Worm (Caenorhabditis elegans): ENCODE measurements around the gene F46C5.9.

Gene F46C5.9

DNA sequence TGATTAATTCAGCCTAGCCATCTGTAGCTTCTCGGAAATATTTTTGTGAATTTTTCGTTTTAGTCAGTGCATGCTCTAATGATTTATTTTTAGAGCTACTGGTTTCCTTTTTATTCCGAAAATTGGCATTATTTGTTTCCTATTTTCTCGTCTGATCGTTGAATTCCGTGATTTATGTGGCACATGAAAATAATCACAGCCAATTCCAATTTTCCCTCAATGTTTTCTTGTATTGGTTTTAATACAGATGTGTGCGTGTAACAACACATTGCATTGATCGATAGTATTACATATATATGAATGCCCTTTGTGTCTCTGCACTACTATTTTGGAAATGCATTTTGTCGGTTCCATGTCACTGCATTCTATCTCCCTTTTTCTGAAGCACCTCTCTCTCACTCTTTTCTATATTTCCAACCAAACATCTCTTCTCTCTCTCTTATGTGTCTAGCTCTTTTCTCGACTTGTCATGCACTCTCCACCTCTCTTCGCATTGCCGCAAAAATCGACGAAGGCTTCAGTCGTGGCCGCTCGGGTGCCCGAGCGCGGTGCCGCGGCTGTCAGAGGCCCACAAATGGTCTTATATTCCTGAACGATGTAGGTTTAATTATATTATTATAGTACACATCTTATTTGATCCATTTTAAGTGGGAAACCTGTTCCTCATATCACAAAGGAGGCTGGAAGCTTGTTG is 26.1 kb downstream of the F46C5.9 start (continued):
- TF ChIP-seq nhr-28 (tag; optimal IDR thresholded peaks at IDR 0.05) (peak; percentile 16), mxl-3 (GFP tag; optimal IDR thresholded peaks at IDR 0.05) (no peak), Y105C5A.15 (GFP tag; IDR thresholded peaks at IDR 0.05) (no peak), php-3 (GFP tag; IDR thresholded peaks at IDR 0.05) (no peak), zip-2 (tag; optimal IDR thresholded peaks at IDR 0.05) (no peak), jun-1 (tag; optimal IDR thresholded peaks at IDR 0.05) (no peak), sdz-12 (GFP tag; optimal IDR thresholded peaks at IDR 0.05) (no peak), egl-43 (GFP tag; IDR thresholded peaks at IDR 0.05) (no peak), snpc-4 (tag; optimal IDR thresholded peaks at IDR 0.05) (no peak), T20F7.1 (GFP tag; optimal IDR thresholded peaks at IDR 0.05) (no peak), hif-1 (tag; optimal IDR thresholded peaks at IDR 0.05) (peak in 1 of 2 experiments; percentile 22), pha-4 (GFP tag; IDR thresholded peaks at IDR 0.05) (no peak), pha-4 (tag; optimal IDR thresholded peaks at IDR 0.05) (no peak), ctbp-1 (GFP tag; IDR thresholded peaks at IDR 0.05) (peak; percentile 59; the same call in 1 of the 2 replicates), rbr-2 (tag; optimal IDR thresholded peaks at IDR 0.05) (peak; percentile 47), hlh-30 (tag; optimal IDR thresholded peaks at IDR 0.05; ENCODE audit: insufficient read depth) (peak; percentile 30), pqm-1 (tag; optimal IDR thresholded peaks at IDR 0.05) (no peak), fkh-10 (GFP tag; optimal IDR thresholded peaks at IDR 0.05) (no peak), ztf-7 (tag; optimal IDR thresholded peaks at IDR 0.05) (no peak), T26A8.4 (GFP tag; IDR thresholded peaks at IDR 0.05) (no peak), vab-7 (GFP tag; IDR thresholded peaks at IDR 0.05) (no peak), unc-62 (GFP tag; optimal IDR thresholded peaks at IDR 0.05 in 1 of 2) (peak in 1 of 2 experiments; percentile 85), unc-62 (tag; optimal IDR thresholded peaks at IDR 0.05) (no peak), ZK546.5 (tag; optimal IDR thresholded peaks at IDR 0.05) (no peak), mdt-29 (GFP tag; IDR thresholded peaks at IDR 0.05) (no peak)

DNA sequence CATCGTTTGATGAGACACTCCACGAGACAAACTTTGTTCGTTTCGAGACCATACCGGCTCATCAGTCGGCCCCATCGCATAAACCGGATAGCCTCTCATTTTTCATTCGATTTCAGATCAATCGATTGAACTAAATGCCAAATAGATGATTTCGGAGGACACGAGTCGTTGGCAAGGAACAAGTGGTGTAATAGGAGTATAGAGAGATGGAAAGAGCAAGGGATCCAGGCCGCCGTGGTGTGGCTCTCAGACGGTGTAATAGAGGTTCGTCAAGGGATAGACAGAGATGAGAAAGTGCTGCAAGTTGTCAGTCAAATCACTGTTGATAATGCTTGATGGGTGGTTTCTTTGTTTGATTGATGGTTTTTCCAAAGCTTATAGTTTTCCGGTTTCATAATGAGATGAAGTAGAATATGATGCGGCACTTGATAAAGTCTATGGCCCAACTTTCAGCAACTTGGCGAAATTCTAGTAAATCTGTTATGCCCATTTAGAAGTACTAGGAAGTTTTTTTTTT is 27.0 kb downstream of the F46C5.9 start, which contains the start of gene sgn-1:
sgn-1 (minus strand) TSS at position 220 of the 517 bp plus-strand sequence.
- TF ChIP-seq snpc-4 (tag; optimal IDR thresholded peaks at IDR 0.05) (no peak), unc-62 (GFP tag; optimal IDR thresholded peaks at IDR 0.05 in 1 of 2) (peak in 1 of 2 experiments; percentile 40), unc-62 (tag; optimal IDR thresholded peaks at IDR 0.05) (no peak), mxl-3 (GFP tag; optimal IDR thresholded peaks at IDR 0.05) (peak; percentile 6), daf-19 (GFP tag; conservative IDR thresholded peaks at IDR 0.05) (no peak)

DNA sequence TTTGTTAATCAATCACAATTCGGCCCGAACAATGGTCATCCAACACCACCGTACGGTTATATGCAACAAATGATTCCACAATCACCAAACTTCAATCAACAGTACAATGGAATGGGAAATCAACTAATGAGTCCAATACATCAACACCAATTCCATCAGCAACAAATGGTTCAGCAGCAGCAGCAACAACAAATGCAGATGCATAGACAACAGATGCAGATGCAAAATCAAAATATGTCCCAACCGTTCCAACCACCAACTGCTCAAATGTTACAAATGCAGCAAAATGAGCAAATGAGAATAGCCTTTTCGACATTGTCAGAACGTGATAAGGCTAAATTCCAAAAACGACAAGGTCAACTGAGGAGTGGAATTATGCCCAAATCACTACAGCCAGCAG is 34.0 kb downstream of the F46C5.9 start:
- no peak for TF ChIP-seq F37D6.2 (tag; optimal IDR thresholded peaks at IDR 0.05)
- TF ChIP-seq rbr-2 (tag; optimal IDR thresholded peaks at IDR 0.05): no peak
- TF ChIP-seq arid-1 (GFP tag; conservative IDR thresholded peaks at IDR 0.05): no peak
- TF ChIP-seq unc-62 (GFP tag; optimal IDR thresholded peaks at IDR 0.05 in 1 of 2): peak in 1 of 2 experiments; percentile 93
- TF ChIP-seq unc-62 (tag; optimal IDR thresholded peaks at IDR 0.05): no peak
- no peak for TF ChIP-seq unc-39 (tag; optimal IDR thresholded peaks at IDR 0.05)
- no peak for TF ChIP-seq ztf-11 (tag; optimal IDR thresholded peaks at IDR 0.05)

DNA sequence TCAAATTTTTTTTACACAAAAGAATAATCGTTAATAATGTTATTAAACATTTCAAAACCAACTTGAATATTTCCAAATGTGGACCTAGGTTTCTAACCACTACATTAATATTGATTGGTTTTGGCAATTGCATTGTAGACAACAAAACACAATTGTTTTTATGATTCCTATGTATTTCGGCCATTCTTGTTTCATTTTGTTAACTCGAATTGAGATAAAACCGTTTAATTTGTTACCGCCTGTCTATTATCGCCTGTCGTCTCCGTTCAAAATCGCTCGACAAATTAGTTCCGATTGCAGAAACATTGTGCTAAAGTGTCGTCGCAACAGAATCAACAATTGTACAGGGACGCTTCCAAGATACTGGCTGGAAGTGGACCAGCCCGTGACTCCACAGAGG is 39.9 kb downstream of the F46C5.9 start, which contains the start of gene let-19:
let-19 (plus strand) TSS at position 301 of the 400 bp plus-strand sequence.
- TF ChIP-seq ceh-62 (tag; optimal IDR thresholded peaks at IDR 0.05) (no peak), hmg-1.1 (GFP tag; IDR thresholded peaks at IDR 0.05) (no peak), lsy-2 (tag; optimal IDR thresholded peaks at IDR 0.05) (no peak), F26F4.8 (GFP tag; conservative IDR thresholded peaks at IDR 0.05) (no peak), arid-1 (GFP tag; conservative IDR thresholded peaks at IDR 0.05) (no peak), lim-7 (GFP tag; IDR thresholded peaks at IDR 0.05) (no peak), attf-4 (tag; optimal IDR thresholded peaks at IDR 0.05) (no peak), saeg-2 (GFP tag; IDR thresholded peaks at IDR 0.05) (no peak), dpl-1 (GFP tag; optimal IDR thresholded peaks at IDR 0.05) (no peak)
